Fruit fly (Drosophila melanogaster) whole organism, embryonic: ENCODE results near the gene CG15046.

ENCODE experiments used
- Antp ChIP-seq: fragments of 200-800 bp; sonication (Bioruptor generic); optimal IDR thresholded peaks from 3 replicates; lab custom pipeline; 2016; ENCODE audit warnings: missing biosample characterization, missing genetic modification characterization
- Bgb ChIP-seq: fragments of 200-800 bp; sonication (Bioruptor generic); IDR thresholded peaks from 2 replicates; pipeline ENCODE4 v1.3.6; 2022; ENCODE audit warnings: missing biosample characterization, missing genetic modification characterization; ENCODE audit not compliant: partially characterized antibody
- BtbVII ChIP-seq: fragments of 200-800 bp; sonication (Bioruptor generic); optimal IDR thresholded peaks from 3 replicates; lab custom pipeline; 2017; ENCODE audit warnings: missing biosample characterization, mild to moderate bottlenecking, missing genetic modification characterization
- CG1024 ChIP-seq: fragments of 200-800 bp; sonication (Bioruptor generic); IDR thresholded peaks from 2 replicates; pipeline ENCODE4 v1.3.6; 2022; ENCODE audit warnings: missing biosample characterization, missing genetic modification characterization
- CG10543 ChIP-seq: fragments of 200-800 bp; sonication (Bioruptor generic); optimal IDR thresholded peaks from 3 replicates; lab custom pipeline; 2017; ENCODE audit warnings: missing biosample characterization, mild to moderate bottlenecking, missing genetic modification characterization, moderate library complexity
- CG14050 ChIP-seq: fragments of 200-800 bp; sonication (Bioruptor generic); IDR thresholded peaks from 3 replicates; pipeline ENCODE4 v1.3.6; 2022; ENCODE audit warnings: missing biosample characterization, missing genetic modification characterization
- CG15479 ChIP-seq: fragments of 200-800 bp; sonication (Bioruptor generic); optimal IDR thresholded peaks from 3 replicates; lab custom pipeline; 2019; ENCODE audit warnings: missing biosample characterization, mild to moderate bottlenecking, missing genetic modification characterization, moderate library complexity
- CG16779 ChIP-seq: fragments of 200-800 bp; sonication (Bioruptor generic); IDR thresholded peaks from 2 replicates; pipeline ENCODE4 v1.3.6; 2022; ENCODE audit warnings: missing biosample characterization, missing genetic modification characterization
- CG17328 ChIP-seq: fragments of 200-800 bp; sonication (Bioruptor generic); IDR thresholded peaks from 2 replicates; pipeline ENCODE4 v1.3.6; 2022; ENCODE audit warnings: missing biosample characterization, missing genetic modification characterization
- CG17359 ChIP-seq: fragments of 200-800 bp; sonication (Bioruptor generic); optimal IDR thresholded peaks from 3 replicates; lab custom pipeline; 2018; ENCODE audit warnings: missing biosample characterization, mild to moderate bottlenecking, missing genetic modification characterization, moderate library complexity
- CG17361 ChIP-seq: fragments of 200-800 bp; sonication (Bioruptor generic); IDR thresholded peaks from 3 replicates; pipeline ENCODE4 v1.3.6; 2022; ENCODE audit warnings: missing biosample characterization, missing genetic modification characterization
- CG2875 ChIP-seq: fragments of 200-800 bp; sonication (Bioruptor generic); optimal IDR thresholded peaks from 2 replicates; lab custom pipeline; 2017; ENCODE audit warnings: missing biosample characterization, mild to moderate bottlenecking, missing genetic modification characterization, missing genetic modification reagents
- CG2889 ChIP-seq: fragments of 200-800 bp; sonication (Bioruptor generic); IDR thresholded peaks from 3 replicates; pipeline ENCODE4 v1.3.6; 2022; ENCODE audit warnings: missing biosample characterization, missing genetic modification characterization
- CG7357 ChIP-seq: fragments of 200-800 bp; sonication (Bioruptor generic); IDR thresholded peaks from 3 replicates; pipeline ENCODE4 v1.3.6; 2022; ENCODE audit warnings: missing biosample characterization, missing genetic modification characterization
- CG7556 ChIP-seq: fragments of 200-800 bp; sonication (Bioruptor generic); optimal IDR thresholded peaks from 2 replicates; lab custom pipeline; 2017; ENCODE audit warnings: missing biosample characterization, mild to moderate bottlenecking, missing genetic modification characterization
- CG8281 ChIP-seq: fragments of 200-800 bp; sonication (Bioruptor generic); optimal IDR thresholded peaks from 2 replicates; lab custom pipeline; 2018; ENCODE audit warnings: missing biosample characterization, mild to moderate bottlenecking, missing genetic modification characterization, moderate library complexity
- Dad ChIP-seq: fragments of 200-800 bp; sonication (Bioruptor generic); optimal IDR thresholded peaks from 3 replicates; lab custom pipeline; 2016; ENCODE audit warnings: missing biosample characterization, missing genetic modification characterization
- Doc3 ChIP-seq: fragments of 200-800 bp; sonication (Bioruptor generic); IDR thresholded peaks from 3 replicates; pipeline ENCODE4 v1.3.6; 2022; ENCODE audit warnings: missing biosample characterization, missing genetic modification characterization; ENCODE audit not compliant: partially characterized antibody
- Ets97D ChIP-seq: fragments of 200-800 bp; sonication (Bioruptor generic); optimal IDR thresholded peaks from 3 replicates; lab custom pipeline; 2016; ENCODE audit warnings: missing biosample characterization, missing genetic modification characterization
- Fer3 ChIP-seq: fragments of 200-800 bp; sonication (Bioruptor generic); optimal IDR thresholded peaks from 2 replicates; lab custom pipeline; 2018; ENCODE audit warnings: missing biosample characterization, mild to moderate bottlenecking, missing genetic modification characterization, moderate library complexity
- HLH54F ChIP-seq: fragments of 200-800 bp; sonication (Bioruptor generic); optimal IDR thresholded peaks from 3 replicates; lab custom pipeline; 2016; ENCODE audit warnings: missing biosample characterization, missing genetic modification characterization
- Hr78 ChIP-seq, 2 experiments: fragments of 200-800 bp in 1 of 2; fragments of >200 bp in 1 of 2; sonication (Bioruptor generic) in 1 of 2; optimal IDR thresholded peaks; 2 replicates each; lab custom pipeline; 2017 to 2019; ENCODE audit warnings: missing biosample characterization in 2 of 2, missing genetic modification characterization in 2 of 2, mild to moderate bottlenecking in 1 of 2, moderate library complexity in 1 of 2
- Meics ChIP-seq: fragments of 200-800 bp; sonication (Bioruptor generic); optimal IDR thresholded peaks from 2 replicates; lab custom pipeline; 2017; ENCODE audit warnings: missing biosample characterization, mild to moderate bottlenecking, missing genetic modification characterization
- NFAT ChIP-seq: fragments of 200-800 bp; sonication (Bioruptor generic); IDR thresholded peaks from 2 replicates; pipeline ENCODE4 v1.3.6; 2022; ENCODE audit warnings: missing biosample characterization, missing genetic modification characterization
- Neu2 ChIP-seq: fragments of 200-800 bp; sonication (Bioruptor generic); optimal IDR thresholded peaks from 3 replicates; lab custom pipeline; 2016; ENCODE audit warnings: missing biosample characterization, missing genetic modification characterization, borderline replicate concordance
- Oaz ChIP-seq: fragments of 200-800 bp; sonication (Bioruptor generic); IDR thresholded peaks from 2 replicates; pipeline ENCODE4 v1.3.6; 2022; ENCODE audit warnings: missing biosample characterization, missing genetic modification characterization
- Poxn ChIP-seq: fragments of 200-800 bp; sonication (Bioruptor generic); IDR thresholded peaks from 2 replicates; pipeline ENCODE4 v1.3.6; 2022; ENCODE audit warnings: missing biosample characterization, missing genetic modification characterization
- Side ChIP-seq: fragments of 200-800 bp; sonication (Bioruptor generic); optimal IDR thresholded peaks from 2 replicates; lab custom pipeline; 2016; ENCODE audit warnings: missing biosample characterization, missing genetic modification characterization
- Xbp1 ChIP-seq: fragments of 200-800 bp; sonication (Bioruptor generic); optimal IDR thresholded peaks from 3 replicates; lab custom pipeline; 2016; ENCODE audit warnings: missing biosample characterization, mild to moderate bottlenecking, missing genetic modification characterization
- ara ChIP-seq: fragments of 200-800 bp; sonication (Bioruptor generic); IDR thresholded peaks from 2 replicates; pipeline ENCODE4 v1.3.6; 2022; ENCODE audit warnings: missing biosample characterization, missing genetic modification characterization
- ase ChIP-seq: fragments of 200-800 bp; sonication (Bioruptor generic); IDR thresholded peaks from 3 replicates; pipeline ENCODE4 v1.3.6; 2022; ENCODE audit warnings: missing biosample characterization, missing genetic modification characterization
- bcd ChIP-seq: fragments of 200-800 bp; sonication (Bioruptor generic); optimal IDR thresholded peaks from 2 replicates; lab custom pipeline; 2017; ENCODE audit warnings: missing biosample characterization, mild to moderate bottlenecking, missing genetic modification characterization
- crp ChIP-seq, 2 experiments: fragments of 200-800 bp; sonication (Bioruptor generic); optimal IDR thresholded peaks; 2 replicates in 1 of 2; 3 replicates in 1 of 2; lab custom pipeline; 2017; ENCODE audit warnings: missing biosample characterization in 2 of 2, missing genetic modification characterization in 2 of 2, mild to moderate bottlenecking in 1 of 2, moderate library complexity in 1 of 2
- danr ChIP-seq: fragments of 200-800 bp; sonication (Bioruptor generic); IDR thresholded peaks from 2 replicates; pipeline ENCODE4 v1.3.6; 2022; ENCODE audit warnings: missing biosample characterization, missing genetic modification characterization
- ewg ChIP-seq: fragments of 200-800 bp; sonication (Bioruptor generic); optimal IDR thresholded peaks from 3 replicates; lab custom pipeline; 2017; ENCODE audit warnings: mild to moderate bottlenecking, missing biosample characterization, missing genetic modification reagents, missing genetic modification characterization
- fd3F ChIP-seq: fragments of 200-800 bp; sonication (Bioruptor generic); optimal IDR thresholded peaks from 2 replicates; lab custom pipeline; 2018; ENCODE audit warnings: missing biosample characterization, mild to moderate bottlenecking, missing genetic modification characterization, moderate library complexity
- gem ChIP-seq: fragments of 200-800 bp; sonication (Bioruptor generic); optimal IDR thresholded peaks from 2 replicates; lab custom pipeline; 2019; ENCODE audit warnings: missing biosample characterization, mild to moderate bottlenecking, missing genetic modification characterization, moderate library complexity
- gro ChIP-seq: fragments of 200-800 bp; sonication (Bioruptor generic); optimal IDR thresholded peaks from 2 replicates; lab custom pipeline; 2016; ENCODE audit warnings: missing biosample characterization, missing genetic modification characterization
- gt ChIP-seq: fragments of 200-800 bp; sonication (Bioruptor generic); IDR thresholded peaks from 2 replicates; pipeline ENCODE4 v1.3.6; 2022; ENCODE audit warnings: missing biosample characterization, missing genetic modification characterization
- nau ChIP-seq: fragments of 200-800 bp; sonication (Bioruptor generic); optimal IDR thresholded peaks from 3 replicates; lab custom pipeline; 2017; ENCODE audit warnings: missing biosample characterization, mild to moderate bottlenecking, missing genetic modification characterization, missing genetic modification reagents
- nmo ChIP-seq: fragments of 200-800 bp; sonication (Bioruptor generic); optimal IDR thresholded peaks from 2 replicates; lab custom pipeline; 2018; ENCODE audit warnings: missing biosample characterization, mild to moderate bottlenecking, missing genetic modification characterization, moderate library complexity
- nom ChIP-seq: fragments of 200-800 bp; sonication (Bioruptor generic); optimal IDR thresholded peaks from 2 replicates; lab custom pipeline; 2017; ENCODE audit warnings: missing biosample characterization, missing genetic modification characterization, mild to moderate bottlenecking, moderate library complexity, missing genetic modification reagents
- p53 ChIP-seq: fragments of 200-800 bp; sonication (Bioruptor generic); optimal IDR thresholded peaks from 2 replicates; lab custom pipeline; 2016; ENCODE audit warnings: missing biosample characterization, missing genetic modification characterization
- peb ChIP-seq: fragments of 200-800 bp; sonication (Bioruptor generic); IDR thresholded peaks from 2 replicates; pipeline ENCODE4 v1.3.6; 2022; ENCODE audit warnings: missing biosample characterization, missing genetic modification characterization
- pita ChIP-seq: fragments of 200-800 bp; sonication (Bioruptor generic); optimal IDR thresholded peaks from 2 replicates; lab custom pipeline; 2017; ENCODE audit warnings: missing biosample characterization, mild to moderate bottlenecking, missing genetic modification characterization
- so ChIP-seq: fragments of 200-800 bp; sonication (Bioruptor generic); IDR thresholded peaks from 3 replicates; pipeline ENCODE4 v1.3.6; 2022; ENCODE audit warnings: missing biosample characterization, missing genetic modification characterization
- ssp ChIP-seq: fragments of 200-800 bp; sonication (Bioruptor generic); IDR thresholded peaks from 2 replicates; pipeline ENCODE4 v1.3.6; 2022; ENCODE audit warnings: missing biosample characterization, missing genetic modification characterization
- sug ChIP-seq: fragments of 200-800 bp; optimal IDR thresholded peaks from 2 replicates; lab custom pipeline; 2019; ENCODE audit warnings: missing biosample characterization, mild to moderate bottlenecking, missing genetic modification characterization, moderate library complexity
- tin ChIP-seq: fragments of 200-800 bp; sonication (Bioruptor generic); optimal IDR thresholded peaks from 3 replicates; lab custom pipeline; 2016; ENCODE audit warnings: missing biosample characterization, missing genetic modification characterization
- vnd ChIP-seq: fragments of 200-800 bp; sonication (Bioruptor generic); IDR thresholded peaks from 3 replicates; pipeline ENCODE4 v1.3.6; 2022; ENCODE audit warnings: missing biosample characterization, missing genetic modification characterization; ENCODE audit not compliant: partially characterized antibody
- wek ChIP-seq: fragments of 200-800 bp; sonication (Bioruptor generic); optimal IDR thresholded peaks from 3 replicates; lab custom pipeline; 2018; ENCODE audit warnings: missing biosample characterization, mild to moderate bottlenecking, missing genetic modification characterization, moderate library complexity

CG15046 gene

dm6 chrX:18517415-18517814 lies 28.0 kb upstream of the CG15046 start (continued):
- TF ChIP-seq nom (GFP tag; lab: Kevin White, UChicago) (no peak), bcd (GFP tag; lab: Kevin White, UChicago) (peak; percentile 12), ase (peak; percentile 30; the same call in 1 of the 3 replicates), Bgb (GFP tag; lab: Robert Waterston, UW) (no peak), CG17361 (GFP tag; lab: Robert Waterston, UW) (no peak), ssp (GFP tag; lab: Robert Waterston, UW) (no peak), HLH54F (GFP tag; lab: Kevin White, UChicago) (no peak), CG7556 (GFP tag; lab: Kevin White, UChicago) (no peak), Doc3 (GFP tag; lab: Robert Waterston, UW) (no peak), peb (GFP tag; lab: Robert Waterston, UW) (no peak), so (no peak), CG10543 (GFP tag; lab: Kevin White, UChicago) (no peak), gem (tag; lab: Kevin White, UChicago) (peak; percentile 34), Dad (no peak), CG16779 (no peak), CG7357 (GFP tag; lab: Robert Waterston, UW) (no peak), Side (GFP tag; lab: Kevin White, UChicago) (no peak), Hr78 (GFP tag; optimal IDR thresholded peaks at IDR 0.05; lab: Kevin White, UChicago) (no peak), crp (GFP tag; optimal IDR thresholded peaks at IDR 0.05; lab: Kevin White, UChicago) (no peak), nau (no peak), Poxn (GFP tag; lab: Robert Waterston, UW) (no peak), pita (peak; percentile 16), Oaz (GFP tag; lab: Robert Waterston, UW) (no peak), sug (tag; lab: Kevin White, UChicago) (no peak), Neu2 (GFP tag; lab: Kevin White, UChicago) (no peak), NFAT (GFP tag; lab: Robert Waterston, UW) (0 out of 2 replicates have a peak, but pooled peaks have one; percentile 11), CG8281 (no peak), nmo (GFP tag; lab: Kevin White, UChicago) (peak; percentile 47), Antp (GFP tag; lab: Kevin White, UChicago) (peak; percentile 5), wek (GFP tag; lab: Kevin White, UChicago) (no peak), Meics (no peak), CG2889 (GFP tag; lab: Robert Waterston, UW) (no peak)

dm6 chrX:18515988-18516541 lies 26.6 kb upstream of the CG15046 start:
- TF ChIP-seq CG2875 (GFP tag; lab: Kevin White, UChicago) = no peak
- TF ChIP-seq p53 (GFP tag; lab: Kevin White, UChicago) = no peak
- TF ChIP-seq gt (GFP tag; lab: Robert Waterston, UW) = no peak
- TF ChIP-seq CG14050 (GFP tag; lab: Robert Waterston, UW) = no peak
- TF ChIP-seq BtbVII (GFP tag; lab: Kevin White, UChicago) = no peak
- no peak for TF ChIP-seq tin (GFP tag; lab: Kevin White, UChicago)
- no peak for TF ChIP-seq ewg (GFP tag; lab: Kevin White, UChicago)
- no peak for TF ChIP-seq danr
- TF ChIP-seq Fer3 = no peak
- TF ChIP-seq vnd = no peak
- no peak for TF ChIP-seq CG17328 (GFP tag; lab: Robert Waterston, UW)
- peak; percentile 1 for TF ChIP-seq Xbp1 (GFP tag; lab: Kevin White, UChicago)
- TF ChIP-seq gro (GFP tag; lab: Kevin White, UChicago) = no peak
- no peak for TF ChIP-seq fd3F (GFP tag; lab: Kevin White, UChicago)
- TF ChIP-seq CG8281 = no peak
- no peak for TF ChIP-seq CG17359
- no peak for TF ChIP-seq Ets97D
- no peak for TF ChIP-seq ara
- TF ChIP-seq CG1024 = 0 out of 2 replicates have a peak, but pooled peaks have one; percentile 12
- TF ChIP-seq CG15479 (GFP tag; lab: Kevin White, UChicago) = no peak
